Fruit fly (Drosophila melanogaster) S2 (cell line): ENCODE data around the gene CG14839.

Experiments
- CG8478 ChIP-seq: fragments of >200 bp; optimal IDR thresholded peaks from 2 replicates; lab custom pipeline; 2018
- CTCF ChIP-seq, 2 experiments: fragments of >200 bp; optimal IDR thresholded peaks; 2 replicates each; lab custom pipeline; 2018

- TF ChIP-seq CTCF (optimal IDR thresholded peaks at IDR 0.05; lab: Kevin White, UChicago) (no peak), CG8478 (no peak)
Observed at dm6 chr3R:14245371-14245770, 16.8 kb upstream of the CG14839 start, which contains the start of gene CG9616.
